Fruit fly (Drosophila melanogaster) whole organism, prepupa: ENCODE measurements around the gene Vps52.
A peak's percentile ranks its signal among the peaks of the same experiment; 100 is the strongest.

Experiments
- CG10631 ChIP-seq: fragments of 200-800 bp; sonication (Bioruptor generic); optimal IDR thresholded peaks from 2 replicates; lab custom pipeline; 2016; ENCODE audit warnings: missing biosample characterization, missing genetic modification characterization
- CG10669 ChIP-seq: fragments of 200-800 bp; sonication (Bioruptor generic); optimal IDR thresholded peaks from 3 replicates; lab custom pipeline; 2018; ENCODE audit warnings: missing biosample characterization, mild to moderate bottlenecking, missing genetic modification characterization, moderate library complexity
- CG11902 ChIP-seq: fragments of 200-800 bp; sonication (Bioruptor generic); optimal IDR thresholded peaks from 3 replicates; lab custom pipeline; 2016; ENCODE audit warnings: missing biosample characterization, missing genetic modification characterization
- CG15336 ChIP-seq: fragments of 200-800 bp; sonication (Bioruptor generic); IDR thresholded peaks from 2 replicates; pipeline ENCODE4 v1.3.6; 2022; ENCODE audit warnings: missing biosample characterization, missing genetic modification characterization
- CG1621 ChIP-seq: fragments of 200-800 bp; sonication (Bioruptor generic); optimal IDR thresholded peaks from 3 replicates; lab custom pipeline; 2018; ENCODE audit warnings: missing biosample characterization, mild to moderate bottlenecking, missing genetic modification characterization
- CG16779 ChIP-seq: fragments of 200-800 bp; sonication (Bioruptor generic); optimal IDR thresholded peaks from 3 replicates; lab custom pipeline; 2017; ENCODE audit warnings: missing biosample characterization, mild to moderate bottlenecking, missing genetic modification characterization
- CG3032 ChIP-seq: fragments of 200-800 bp; optimal IDR thresholded peaks from 2 replicates; lab custom pipeline; 2019; ENCODE audit warnings: missing biosample characterization, mild to moderate bottlenecking, missing genetic modification characterization, moderate library complexity
- CG31627 ChIP-seq: fragments of 200-800 bp; sonication (Bioruptor generic); optimal IDR thresholded peaks from 3 replicates; lab custom pipeline; 2016; ENCODE audit warnings: missing biosample characterization, missing genetic modification characterization
- CG32006 ChIP-seq: fragments of 200-800 bp; sonication (Bioruptor generic); optimal IDR thresholded peaks from 3 replicates; lab custom pipeline; 2017; ENCODE audit warnings: missing biosample characterization, mild to moderate bottlenecking, missing genetic modification characterization
- CG3919 ChIP-seq: fragments of 200-800 bp; sonication (Bioruptor generic); optimal IDR thresholded peaks from 3 replicates; lab custom pipeline; 2016; ENCODE audit warnings: missing biosample characterization, missing genetic modification characterization
- CG4318 ChIP-seq: fragments of 200-800 bp; sonication (Bioruptor generic); optimal IDR thresholded peaks from 3 replicates; lab custom pipeline; 2017; ENCODE audit warnings: missing biosample characterization, mild to moderate bottlenecking, missing genetic modification characterization
- CG6163 ChIP-seq: fragments of 200-800 bp; sonication (Bioruptor generic); IDR thresholded peaks from 3 replicates; pipeline ENCODE4 v1.3.6; 2022; ENCODE audit warnings: missing biosample characterization, missing genetic modification characterization
- CG6276 ChIP-seq: fragments of 200-800 bp; sonication (Bioruptor generic); optimal IDR thresholded peaks from 2 replicates; lab custom pipeline; 2017; ENCODE audit warnings: missing biosample characterization, mild to moderate bottlenecking, missing genetic modification characterization
- CG6792 ChIP-seq: fragments of 200-800 bp; sonication (Bioruptor generic); optimal IDR thresholded peaks from 3 replicates; lab custom pipeline; 2016; ENCODE audit warnings: missing biosample characterization, missing genetic modification characterization
- CG6808 ChIP-seq: fragments of 200-800 bp; sonication (Bioruptor generic); optimal IDR thresholded peaks from 3 replicates; lab custom pipeline; 2017; ENCODE audit warnings: missing biosample characterization, missing genetic modification characterization, mild to moderate bottlenecking, moderate library complexity, missing genetic modification reagents
- CG6854 ChIP-seq: fragments of 200-800 bp; sonication (Bioruptor generic); optimal IDR thresholded peaks from 2 replicates; lab custom pipeline; 2017; ENCODE audit warnings: missing biosample characterization, mild to moderate bottlenecking, missing genetic modification characterization
- CG7368 ChIP-seq: fragments of 200-800 bp; sonication (Bioruptor generic); optimal IDR thresholded peaks from 3 replicates; lab custom pipeline; 2016; ENCODE audit warnings: missing biosample characterization, missing genetic modification characterization
- CG8119 ChIP-seq: fragments of 200-800 bp; sonication (Bioruptor generic); IDR thresholded peaks from 3 replicates; pipeline ENCODE4 v1.3.6; 2022; ENCODE audit warnings: missing biosample characterization, missing genetic modification characterization
- CG8632 ChIP-seq: fragments of 200-800 bp; sonication (Bioruptor generic); optimal IDR thresholded peaks from 3 replicates; lab custom pipeline; 2016; ENCODE audit warnings: missing biosample characterization, missing genetic modification characterization
- CG9139 ChIP-seq: fragments of 200-800 bp; sonication (Bioruptor generic); optimal IDR thresholded peaks from 3 replicates; lab custom pipeline; 2017; ENCODE audit warnings: missing biosample characterization, mild to moderate bottlenecking, missing genetic modification characterization
- Eip75B ChIP-seq: fragments of 200-800 bp; sonication (Bioruptor generic); optimal IDR thresholded peaks from 3 replicates; lab custom pipeline; 2016; ENCODE audit warnings: missing biosample characterization, missing genetic modification characterization
- Eip78C ChIP-seq: fragments of 200-800 bp; sonication (Bioruptor generic); peaks from one replicate; lab custom pipeline; 2016; ENCODE audit warnings: missing biosample characterization, missing genetic modification characterization
- Eip93F ChIP-seq: fragments of 200-800 bp; sonication (Bioruptor generic); optimal IDR thresholded peaks from 2 replicates; lab custom pipeline; 2016; ENCODE audit warnings: missing biosample characterization, mild to moderate bottlenecking, missing genetic modification characterization
- Ets21C ChIP-seq: fragments of 200-800 bp; sonication (Bioruptor generic); optimal IDR thresholded peaks from 3 replicates; lab custom pipeline; 2016; ENCODE audit warnings: missing biosample characterization, missing genetic modification characterization
- Ets96B ChIP-seq: fragments of 200-800 bp; optimal IDR thresholded peaks from 2 replicates; lab custom pipeline; 2019; ENCODE audit warnings: missing biosample characterization, mild to moderate bottlenecking, missing genetic modification characterization, moderate library complexity
- Gug ChIP-seq: fragments of 200-800 bp; sonication (Bioruptor generic); IDR thresholded peaks from 2 replicates; pipeline ENCODE4 v1.3.6; 2022; ENCODE audit warnings: missing biosample characterization, missing genetic modification characterization
- Hr39 ChIP-seq: fragments of 200-800 bp; sonication (Bioruptor generic); optimal IDR thresholded peaks from 2 replicates; lab custom pipeline; 2016; ENCODE audit warnings: missing biosample characterization, missing genetic modification characterization
- Hr4 ChIP-seq: fragments of 200-800 bp; sonication (Bioruptor generic); optimal IDR thresholded peaks from 3 replicates; lab custom pipeline; 2016; ENCODE audit warnings: missing biosample characterization, missing genetic modification characterization
- Lpt ChIP-seq: fragments of 200-800 bp; sonication (Bioruptor generic); optimal IDR thresholded peaks from 3 replicates; lab custom pipeline; 2016; ENCODE audit warnings: missing biosample characterization, missing genetic modification characterization
- Met ChIP-seq: fragments of 200-800 bp; sonication (Bioruptor generic); optimal IDR thresholded peaks from 3 replicates; lab custom pipeline; 2016; ENCODE audit warnings: missing biosample characterization, missing genetic modification characterization
- OdsH ChIP-seq: fragments of 200-800 bp; sonication (Bioruptor generic); optimal IDR thresholded peaks from 3 replicates; lab custom pipeline; 2016; ENCODE audit warnings: missing biosample characterization, missing genetic modification characterization
- achi ChIP-seq: fragments of 200-800 bp; sonication (Bioruptor generic); optimal IDR thresholded peaks from 3 replicates; lab custom pipeline; 2016; ENCODE audit warnings: missing biosample characterization, missing genetic modification characterization
- acj6 ChIP-seq: fragments of 200-800 bp; sonication (Bioruptor generic); optimal IDR thresholded peaks from 3 replicates; lab custom pipeline; 2016; ENCODE audit warnings: missing biosample characterization, missing genetic modification characterization
- cyc ChIP-seq: fragments of 200-800 bp; sonication (Bioruptor generic); optimal IDR thresholded peaks from 3 replicates; lab custom pipeline; 2016; ENCODE audit warnings: missing biosample characterization, missing genetic modification characterization
- dsx ChIP-seq: fragments of 200-800 bp; optimal IDR thresholded peaks from 3 replicates; lab custom pipeline; 2019; ENCODE audit warnings: missing biosample characterization, mild to moderate bottlenecking, missing genetic modification characterization, moderate library complexity; ENCODE audit not compliant: poor library complexity, severe bottlenecking
- eg ChIP-seq: fragments of 200-800 bp; sonication (Bioruptor generic); IDR thresholded peaks from 3 replicates; pipeline ENCODE4 v1.3.6; 2022; ENCODE audit warnings: missing biosample characterization, missing genetic modification characterization
- esn ChIP-seq: fragments of 200-800 bp; sonication (Bioruptor generic); optimal IDR thresholded peaks from 2 replicates; lab custom pipeline; 2016; ENCODE audit warnings: missing biosample characterization, mild to moderate bottlenecking, missing genetic modification characterization, moderate library complexity
- fd59A ChIP-seq: fragments of 200-800 bp; sonication (Bioruptor generic); optimal IDR thresholded peaks from 2 replicates; lab custom pipeline; 2017; ENCODE audit warnings: missing biosample characterization, mild to moderate bottlenecking, missing genetic modification characterization, missing genetic modification reagents
- fd85E ChIP-seq: fragments of 200-800 bp; sonication (Bioruptor generic); optimal IDR thresholded peaks from 3 replicates; lab custom pipeline; 2016; ENCODE audit warnings: missing biosample characterization, missing genetic modification characterization
- fkh ChIP-seq: fragments of 200-800 bp; sonication (Bioruptor generic); optimal IDR thresholded peaks from 3 replicates; lab custom pipeline; 2017; ENCODE audit warnings: missing biosample characterization, mild to moderate bottlenecking, missing genetic modification characterization, moderate library complexity
- lz ChIP-seq: fragments of 200-800 bp; sonication (Bioruptor generic); optimal IDR thresholded peaks from 3 replicates; lab custom pipeline; 2016; ENCODE audit warnings: missing biosample characterization, missing genetic modification characterization
- net ChIP-seq: fragments of 200-800 bp; sonication (Bioruptor generic); optimal IDR thresholded peaks from 3 replicates; lab custom pipeline; 2016; ENCODE audit warnings: missing biosample characterization, missing genetic modification characterization
- pdm3 ChIP-seq: fragments of 200-800 bp; sonication (Bioruptor generic); optimal IDR thresholded peaks from 3 replicates; lab custom pipeline; 2016; ENCODE audit warnings: missing biosample characterization, missing genetic modification characterization
- spab ChIP-seq: fragments of 200-800 bp; sonication (Bioruptor generic); optimal IDR thresholded peaks from 2 replicates; lab custom pipeline; 2017; ENCODE audit warnings: missing biosample characterization, mild to moderate bottlenecking, missing genetic modification characterization, missing genetic modification reagents
- ss ChIP-seq, 2 experiments: fragments of 200-800 bp; sonication (Bioruptor generic); optimal IDR thresholded peaks; 2 replicates in 1 of 2; 3 replicates in 1 of 2; lab custom pipeline; 2017 to 2018; ENCODE audit warnings: mild to moderate bottlenecking in 2 of 2, missing biosample characterization in 2 of 2, missing genetic modification characterization in 2 of 2, moderate library complexity in 1 of 2
- svp ChIP-seq: fragments of 200-800 bp; sonication (Bioruptor generic); peaks from one replicate; lab custom pipeline; 2016; ENCODE audit warnings: missing biosample characterization, missing genetic modification characterization
- topi ChIP-seq: fragments of 200-800 bp; sonication (Bioruptor generic); optimal IDR thresholded peaks from 3 replicates; lab custom pipeline; 2016; ENCODE audit warnings: missing biosample characterization, missing genetic modification characterization
- vri ChIP-seq: fragments of 200-800 bp; sonication (Bioruptor generic); optimal IDR thresholded peaks from 3 replicates; lab custom pipeline; 2016; ENCODE audit warnings: missing biosample characterization, mild to moderate bottlenecking, missing genetic modification characterization

Vps52 gene

DNA sequence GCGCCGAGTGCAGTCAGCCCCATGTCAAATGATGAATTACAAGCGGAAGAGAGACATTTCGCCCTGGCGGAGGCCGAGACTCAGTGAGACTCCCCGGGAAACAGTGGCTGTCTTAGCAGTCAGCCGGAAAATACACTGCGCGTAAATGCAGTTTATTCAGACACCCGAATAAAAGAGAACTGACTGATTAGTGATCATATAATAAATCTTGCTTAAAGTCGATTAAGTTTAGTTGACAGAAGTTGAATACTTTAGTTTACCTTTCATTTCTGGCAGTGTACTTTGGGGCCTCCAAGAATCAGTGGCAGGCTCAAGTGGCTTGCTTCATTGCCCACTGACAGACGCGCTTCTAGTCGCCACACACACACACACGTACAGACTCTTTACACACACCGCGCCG, 32.5 kb downstream of the Vps52 start (continued):
- TF ChIP-seq Hr39 (GFP tag; lab: Kevin White, UChicago) = peak; percentile 58
- TF ChIP-seq spab (GFP tag; lab: Kevin White, UChicago) = peak; percentile 76
- TF ChIP-seq CG6792 (GFP tag; lab: Kevin White, UChicago) = peak; percentile 67
- peak; percentile 67 for TF ChIP-seq CG9139 (GFP tag; lab: Kevin White, UChicago)
- TF ChIP-seq topi (GFP tag; lab: Kevin White, UChicago) = peak; percentile 51
- peak; percentile 79 for TF ChIP-seq CG1621 (tag; lab: Kevin White, UChicago)
- peak; percentile 66 to 67 for TF ChIP-seq ss (GFP tag; optimal IDR thresholded peaks at IDR 0.05; lab: Kevin White, UChicago)
- TF ChIP-seq lz (GFP tag; lab: Kevin White, UChicago) = peak; percentile 23
- peak; percentile 75 for TF ChIP-seq achi (GFP tag; lab: Kevin White, UChicago)
- TF ChIP-seq CG6163 (GFP tag; lab: Robert Waterston, UW) = peak; percentile 87
- TF ChIP-seq Ets96B (tag; lab: Kevin White, UChicago) = peak; percentile 79
- TF ChIP-seq Eip78C (GFP tag; lab: Kevin White, UChicago) = peak; percentile 91
- peak; percentile 18 for TF ChIP-seq CG11902 (GFP tag; lab: Kevin White, UChicago)
- peak; percentile 29 for TF ChIP-seq CG6276
- TF ChIP-seq, all 60 proteins: peak for 50

DNA sequence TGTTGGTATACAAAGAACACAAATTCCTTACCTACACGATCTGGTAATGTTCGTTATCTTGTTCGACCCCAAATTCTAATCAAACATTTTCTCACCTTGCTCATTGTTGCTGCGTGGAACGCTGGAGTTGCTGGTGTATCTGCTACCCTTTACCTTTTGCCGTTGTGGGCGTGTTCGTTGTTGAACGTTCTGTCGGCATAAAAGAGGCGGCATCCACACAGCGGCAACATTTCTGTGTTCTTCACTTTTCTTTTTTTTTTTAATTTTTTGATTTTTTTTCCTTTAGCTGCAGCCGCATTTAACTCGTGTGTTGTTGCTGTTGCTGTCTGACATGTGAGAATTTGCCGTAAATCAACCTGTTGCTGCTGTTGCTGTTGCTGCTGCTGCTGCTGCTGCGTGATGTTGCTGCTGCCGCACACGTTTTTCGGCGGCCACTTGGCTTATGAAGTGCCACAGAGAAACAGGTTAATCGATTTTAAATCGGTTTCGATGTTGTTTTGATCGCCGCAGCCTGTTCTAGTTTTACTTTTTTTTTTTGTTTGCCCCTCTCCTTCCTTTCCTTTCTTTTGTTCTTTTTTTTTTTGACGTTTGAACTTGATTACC, 33.8 kb downstream of the Vps52 start:
- TF ChIP-seq CG6792 (GFP tag; lab: Kevin White, UChicago) (no peak), fd59A (GFP tag; lab: Kevin White, UChicago) (no peak), svp (peak; percentile 51), Lpt (GFP tag; lab: Kevin White, UChicago) (no peak), OdsH (GFP tag; lab: Kevin White, UChicago) (no peak), CG10631 (GFP tag; lab: Kevin White, UChicago) (no peak), vri (GFP tag; lab: Kevin White, UChicago) (no peak), CG1621 (tag; lab: Kevin White, UChicago) (no peak), eg (GFP tag; lab: Robert Waterston, UW) (0 out of 3 replicates have a peak, but pooled peaks have one; percentile 8), Ets96B (tag; lab: Kevin White, UChicago) (no peak), dsx (GFP tag; lab: Kevin White, UChicago) (peak; percentile 36), CG32006 (GFP tag; lab: Kevin White, UChicago) (no peak), Ets21C (GFP tag; lab: Kevin White, UChicago) (no peak), Hr39 (GFP tag; lab: Kevin White, UChicago) (no peak), CG31627 (GFP tag; lab: Kevin White, UChicago) (no peak), acj6 (GFP tag; lab: Kevin White, UChicago) (no peak), CG11902 (GFP tag; lab: Kevin White, UChicago) (no peak), CG10669 (GFP tag; lab: Kevin White, UChicago) (no peak), achi (GFP tag; lab: Kevin White, UChicago) (peak; percentile 7), Eip75B (no peak), cyc (no peak), CG6808 (GFP tag; lab: Kevin White, UChicago) (peak; percentile 59), esn (GFP tag; lab: Kevin White, UChicago) (no peak), CG3919 (peak; percentile 62), CG6854 (GFP tag; lab: Kevin White, UChicago) (no peak), fd85E (GFP tag; lab: Kevin White, UChicago) (no peak), CG16779 (tag; lab: Kevin White, UChicago) (no peak), pdm3 (GFP tag; lab: Kevin White, UChicago) (no peak), CG7368 (GFP tag; lab: Kevin White, UChicago) (no peak), spab (GFP tag; lab: Kevin White, UChicago) (peak; percentile 16), Met (GFP tag; lab: Kevin White, UChicago) (no peak), CG8119 (GFP tag; lab: Robert Waterston, UW) (no peak), Hr4 (no peak), Eip93F (GFP tag; lab: Kevin White, UChicago) (no peak), topi (GFP tag; lab: Kevin White, UChicago) (no peak), Gug (no peak), CG8632 (GFP tag; lab: Kevin White, UChicago) (no peak), CG3032 (tag; lab: Kevin White, UChicago) (no peak), fkh (GFP tag; lab: Kevin White, UChicago) (no peak), lz (GFP tag; lab: Kevin White, UChicago) (no peak), net (GFP tag; lab: Kevin White, UChicago) (no peak), CG4318 (GFP tag; lab: Kevin White, UChicago) (no peak), CG15336 (GFP tag; lab: Robert Waterston, UW) (no peak)
